Fruit fly (Drosophila melanogaster) Kc167 (cell line): ENCODE results near the gene lush.

ENCODE experiments used
- Myc ChIP-seq: fragments of >200 bp; optimal IDR thresholded peaks from 2 replicates; lab custom pipeline; 2017; ENCODE audit warnings: missing external identifiers
- Sin3A ChIP-seq: fragments of >200 bp; optimal IDR thresholded peaks from 2 replicates; lab custom pipeline; 2018; ENCODE audit warnings: missing external identifiers
- h ChIP-seq: fragments of >200 bp; optimal IDR thresholded peaks from 3 replicates; lab custom pipeline; 2018; ENCODE audit warnings: missing external identifiers
- insv ChIP-seq: fragments of >200 bp; optimal IDR thresholded peaks from 3 replicates; lab custom pipeline; 2018; ENCODE audit warnings: missing external identifiers
- psq ChIP-seq: fragments of >200 bp; optimal IDR thresholded peaks from 2 replicates; lab custom pipeline; 2017; ENCODE audit warnings: missing external identifiers
- ttk ChIP-seq: sonication (Bioruptor generic); optimal IDR thresholded peaks from 2 replicates; lab custom pipeline; 2017; ENCODE audit warnings: missing external identifiers

The lush gene

dm6 chr3L:19580709-19581227 lies 25.1 kb downstream of the lush start:
- TF ChIP-seq ttk: no peak
- TF ChIP-seq insv: no peak
- no peak for TF ChIP-seq Myc (lab: Kevin White, UChicago)
- TF ChIP-seq psq: no peak
- no peak for TF ChIP-seq Sin3A (lab: Kevin White, UChicago)
- no peak for TF ChIP-seq h (lab: Kevin White, UChicago)

dm6 chr3L:19579346-19579745 lies 26.5 kb downstream of the lush start:
- TF ChIP-seq psq: no peak
- TF ChIP-seq Sin3A (lab: Kevin White, UChicago): no peak
- TF ChIP-seq ttk: no peak
- no peak for TF ChIP-seq h (lab: Kevin White, UChicago)
- no peak for TF ChIP-seq Myc (lab: Kevin White, UChicago)
- no peak for TF ChIP-seq insv

dm6 chr3L:19575650-19576049 lies 30.2 kb downstream of the lush start:
- TF ChIP-seq psq (no peak), Sin3A (lab: Kevin White, UChicago) (no peak), h (lab: Kevin White, UChicago) (no peak), Myc (lab: Kevin White, UChicago) (no peak), insv (no peak), ttk (no peak)

- TF ChIP-seq Sin3A (lab: Kevin White, UChicago) (no peak), h (lab: Kevin White, UChicago) (no peak), psq (no peak), ttk (no peak), insv (no peak), Myc (lab: Kevin White, UChicago) (no peak)
These were observed 31.4 kb downstream of the lush start for dm6 chr3L:19574452-19574851.

- TF ChIP-seq Myc (lab: Kevin White, UChicago) (no peak), insv (no peak), psq (no peak), Sin3A (lab: Kevin White, UChicago) (no peak), ttk (no peak), h (lab: Kevin White, UChicago) (no peak)
These were observed 36.5 kb downstream of the lush start for dm6 chr3L:19569407-19569806.

- TF ChIP-seq Myc (lab: Kevin White, UChicago) (no peak), h (lab: Kevin White, UChicago) (no peak), Sin3A (lab: Kevin White, UChicago) (no peak), psq (no peak), insv (no peak), ttk (no peak)
These were observed 36.9 kb downstream of the lush start for dm6 chr3L:19568999-19569398.

- no peak for TF ChIP-seq insv
- no peak for TF ChIP-seq ttk
- no peak for TF ChIP-seq Sin3A (lab: Kevin White, UChicago)
- TF ChIP-seq h (lab: Kevin White, UChicago): no peak
- no peak for TF ChIP-seq Myc (lab: Kevin White, UChicago)
- no peak for TF ChIP-seq psq
These were observed 39.8 kb downstream of the lush start for dm6 chr3L:19566127-19566526.

dm6 chr3L:19564905-19565700 lies 40.8 kb downstream of the lush start:
- no peak for TF ChIP-seq insv
- no peak for TF ChIP-seq h (lab: Kevin White, UChicago)
- no peak for TF ChIP-seq Sin3A (lab: Kevin White, UChicago)
- TF ChIP-seq ttk: no peak
- TF ChIP-seq Myc (lab: Kevin White, UChicago): no peak
- TF ChIP-seq psq: no peak

- TF ChIP-seq psq: no peak
- no peak for TF ChIP-seq ttk
- no peak for TF ChIP-seq Sin3A (lab: Kevin White, UChicago)
- TF ChIP-seq insv: no peak
- TF ChIP-seq h (lab: Kevin White, UChicago): no peak
- no peak for TF ChIP-seq Myc (lab: Kevin White, UChicago)
These were observed 42.9 kb downstream of the lush start for dm6 chr3L:19563014-19563413.

dm6 chr3L:19562146-19562700 lies 43.7 kb downstream of the lush start:
- TF ChIP-seq insv: no peak
- TF ChIP-seq ttk: no peak
- no peak for TF ChIP-seq Sin3A (lab: Kevin White, UChicago)
- no peak for TF ChIP-seq Myc (lab: Kevin White, UChicago)
- no peak for TF ChIP-seq psq
- no peak for TF ChIP-seq h (lab: Kevin White, UChicago)

- no peak for TF ChIP-seq insv
- TF ChIP-seq ttk: no peak
- TF ChIP-seq h (lab: Kevin White, UChicago): no peak
- TF ChIP-seq Sin3A (lab: Kevin White, UChicago): no peak
These were observed 44.1 kb downstream of the lush start for dm6 chr3L:19561745-19562144.

- no peak for TF ChIP-seq h (lab: Kevin White, UChicago)
These were observed 45.1 kb downstream of the lush start for dm6 chr3L:19560695-19561246.
